Worm (Caenorhabditis elegans) whole organism, midembryonic: ENCODE data around the gene C09B7.2.

Experiments
- T22C8.4 ChIP-seq: fragments of 200-800 bp; sonication (Bioruptor generic); IDR thresholded peaks from 2 replicates; pipeline ENCODE4 v1.3.6; 2022; ENCODE audit warnings: missing genetic modification characterization, missing compliant biosample characterization
- cog-1 ChIP-seq: sonication (generic microtip); optimal IDR thresholded peaks from 2 replicates; lab custom pipeline; 2016; ENCODE audit warnings: missing genetic modification characterization, missing compliant biosample characterization
- flt-1 ChIP-seq: fragments of 200-800 bp; sonication (Bioruptor generic); IDR thresholded peaks from 2 replicates; pipeline ENCODE4 v1.3.6; 2022; ENCODE audit warnings: missing genetic modification characterization, missing compliant biosample characterization
- klf-2 ChIP-seq: fragments of 200-800 bp; sonication (Bioruptor generic); conservative IDR thresholded peaks from 2 replicates; pipeline ENCODE4 v1.3.6; 2022; ENCODE audit warnings: missing genetic modification reagents, missing genetic modification characterization, missing compliant biosample characterization
- med-1 ChIP-seq: sonication (generic microtip); optimal IDR thresholded peaks from 2 replicates; lab custom pipeline; 2017; ENCODE audit warnings: missing genetic modification characterization, mild to moderate bottlenecking, missing compliant biosample characterization, antibody characterized with exemption, missing genetic modification reagents; ENCODE audit not compliant: insufficient read depth
- ref-1 ChIP-seq: fragments of 200-800 bp; sonication (Bioruptor generic); conservative IDR thresholded peaks from 2 replicates; pipeline ENCODE4 v1.3.6; 2022; ENCODE audit warnings: missing genetic modification reagents, missing genetic modification characterization, missing compliant biosample characterization
- tab-1 ChIP-seq: fragments of 200-800 bp; sonication (Bioruptor generic); IDR thresholded peaks from 2 replicates; pipeline ENCODE4 v1.3.6; 2022; ENCODE audit warnings: missing genetic modification characterization, missing compliant biosample characterization
- ztf-23 ChIP-seq: fragments of 200-800 bp; sonication (Bioruptor generic); IDR thresholded peaks from 2 replicates; pipeline ENCODE4 v1.3.6; 2022; ENCODE audit warnings: missing genetic modification reagents, missing genetic modification characterization, missing compliant biosample characterization
- ztf-29 ChIP-seq: fragments of 200-800 bp; sonication (Bioruptor generic); IDR thresholded peaks from 2 replicates; pipeline ENCODE4 v1.3.6; 2022; ENCODE audit warnings: missing genetic modification reagents, missing genetic modification characterization, missing compliant biosample characterization

Gene C09B7.2

DNA sequence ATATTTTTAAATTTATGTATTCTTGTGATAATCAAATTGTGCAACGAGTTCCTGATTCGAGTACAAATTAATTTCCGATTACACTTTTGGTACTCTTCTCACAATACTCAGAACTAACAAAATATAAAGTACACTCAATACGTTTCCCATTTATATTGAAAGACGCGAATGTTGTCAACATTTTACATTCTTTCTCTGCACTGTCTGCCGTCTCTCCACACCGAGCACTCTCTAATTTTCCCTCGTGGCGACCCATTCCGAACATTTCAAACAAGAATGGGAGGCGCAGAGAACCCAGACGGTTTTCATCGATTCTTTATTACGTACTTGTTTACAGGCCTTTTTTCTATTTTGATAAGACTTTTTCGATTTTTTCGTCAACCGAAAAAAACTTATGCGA is at the start of gene C09B7.2:
Gene C09B7.2, plus strand, starts transcription at position 349 of the 400 bp plus-strand sequence.
- TF ChIP-seq tab-1 (GFP tag; lab: Robert Waterston, UW): no peak
- TF ChIP-seq med-1 (GFP tag; lab: Kevin White, UChicago): no peak
- TF ChIP-seq ztf-29 (GFP tag; lab: Robert Waterston, UW): no peak
- TF ChIP-seq T22C8.4 (GFP tag; lab: Robert Waterston, UW): no peak
- TF ChIP-seq cog-1 (tag; lab: Kevin White, UChicago): no peak
- TF ChIP-seq klf-2: no peak
- TF ChIP-seq ztf-23 (GFP tag; lab: Robert Waterston, UW): no peak
- no peak for TF ChIP-seq ref-1 (GFP tag; lab: Robert Waterston, UW)
- TF ChIP-seq flt-1 (GFP tag; lab: Robert Waterston, UW): no peak

DNA sequence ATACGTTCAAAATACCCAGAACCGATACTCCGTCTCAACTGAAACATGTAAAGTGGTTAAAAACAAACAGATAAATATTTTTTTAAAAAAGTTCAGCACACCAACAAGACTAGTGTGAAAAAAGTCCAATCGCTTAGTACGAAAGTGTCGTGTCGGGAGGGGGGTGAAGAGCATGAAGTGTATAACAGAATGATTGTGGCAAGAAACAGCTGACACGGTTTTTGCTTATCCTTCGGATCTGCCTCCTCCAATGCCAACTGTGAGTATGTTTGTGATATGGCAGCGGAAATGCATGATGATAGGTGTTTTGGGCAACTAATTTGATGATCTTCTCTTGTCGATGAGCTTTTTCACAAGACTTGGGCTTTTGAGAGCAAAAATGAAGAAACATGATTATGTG is 47.6 kb upstream of the C09B7.2 start:
- TF ChIP-seq T22C8.4 (GFP tag; lab: Robert Waterston, UW): no peak
- TF ChIP-seq flt-1 (GFP tag; lab: Robert Waterston, UW): no peak
- no peak for TF ChIP-seq tab-1 (GFP tag; lab: Robert Waterston, UW)
- no peak for TF ChIP-seq med-1 (GFP tag; lab: Kevin White, UChicago)
- TF ChIP-seq cog-1 (tag; lab: Kevin White, UChicago): no peak
- no peak for TF ChIP-seq klf-2
- TF ChIP-seq ref-1 (GFP tag; lab: Robert Waterston, UW): no peak
- no peak for TF ChIP-seq ztf-23 (GFP tag; lab: Robert Waterston, UW)
- TF ChIP-seq ztf-29 (GFP tag; lab: Robert Waterston, UW): no peak

DNA sequence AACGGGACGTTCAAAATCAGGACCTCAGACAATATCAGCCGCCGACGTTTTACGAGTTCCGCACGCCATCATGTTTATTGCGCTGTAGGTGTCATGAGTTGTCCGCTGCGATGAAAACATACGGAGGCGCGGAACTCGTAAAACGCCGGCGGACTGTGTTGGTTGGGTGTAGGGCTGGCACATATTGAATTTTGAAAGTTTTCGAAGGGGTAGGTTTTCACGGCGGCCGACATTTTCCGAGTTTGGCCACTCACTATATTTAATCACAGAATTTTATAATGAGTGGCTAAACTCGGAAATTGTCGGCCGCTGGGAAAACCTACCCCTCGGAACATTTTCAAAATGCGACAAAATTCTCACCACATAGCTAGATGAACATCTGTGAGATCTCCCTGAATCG is 41.8 kb upstream of the C09B7.2 start:
- no peak for TF ChIP-seq tab-1 (GFP tag; lab: Robert Waterston, UW)
- TF ChIP-seq klf-2: no peak
- no peak for TF ChIP-seq ref-1 (GFP tag; lab: Robert Waterston, UW)
- TF ChIP-seq T22C8.4 (GFP tag; lab: Robert Waterston, UW): no peak
- TF ChIP-seq cog-1 (tag; lab: Kevin White, UChicago): no peak
- TF ChIP-seq flt-1 (GFP tag; lab: Robert Waterston, UW): no peak
- TF ChIP-seq ztf-29 (GFP tag; lab: Robert Waterston, UW): no peak
- no peak for TF ChIP-seq ztf-23 (GFP tag; lab: Robert Waterston, UW)
- TF ChIP-seq med-1 (GFP tag; lab: Kevin White, UChicago): no peak

DNA sequence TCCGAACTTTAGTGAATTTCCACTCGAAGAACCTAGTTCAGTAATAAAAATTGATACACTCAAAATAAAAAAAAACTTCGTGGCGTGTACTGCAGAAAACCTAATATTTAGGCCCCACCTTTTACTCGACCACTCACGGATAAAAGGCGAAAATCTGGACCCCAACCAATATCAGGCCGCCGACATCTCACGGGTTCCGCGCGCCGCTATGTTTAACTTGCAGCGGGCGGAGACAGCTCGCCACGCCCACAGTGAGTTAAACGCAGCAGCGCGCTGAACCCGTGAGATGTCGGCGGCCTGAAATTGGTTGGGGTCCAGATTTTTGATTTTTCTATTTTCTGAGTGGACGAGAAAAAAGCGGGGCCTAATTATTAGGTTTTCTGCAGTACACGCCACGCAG is 35.1 kb upstream of the C09B7.2 start:
- TF ChIP-seq cog-1 (tag; lab: Kevin White, UChicago) (no peak), klf-2 (no peak), flt-1 (GFP tag; lab: Robert Waterston, UW) (no peak), ztf-29 (GFP tag; lab: Robert Waterston, UW) (no peak), tab-1 (GFP tag; lab: Robert Waterston, UW) (no peak), ref-1 (GFP tag; lab: Robert Waterston, UW) (no peak), med-1 (GFP tag; lab: Kevin White, UChicago) (no peak), T22C8.4 (GFP tag; lab: Robert Waterston, UW) (no peak), ztf-23 (GFP tag; lab: Robert Waterston, UW) (no peak)

DNA sequence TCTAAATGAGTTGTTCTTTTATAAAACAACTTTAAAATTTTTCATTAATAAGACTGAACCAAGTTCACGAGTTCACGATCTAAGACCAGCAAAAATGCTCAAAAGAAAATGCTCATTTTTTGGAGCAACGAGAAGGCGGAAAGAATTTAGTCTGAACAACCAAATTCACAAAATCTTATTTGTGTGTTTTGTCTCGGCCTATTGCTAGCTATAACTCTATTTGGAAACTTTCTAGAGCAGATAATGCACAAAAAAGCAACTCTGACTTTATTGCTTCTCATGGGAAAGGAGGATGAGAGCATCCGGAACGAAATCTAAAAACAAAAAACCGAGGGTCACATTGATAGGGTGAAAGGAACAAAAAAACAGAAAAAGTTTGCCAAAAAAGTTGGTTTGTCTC is 27.4 kb upstream of the C09B7.2 start:
- TF ChIP-seq ztf-23 (GFP tag; lab: Robert Waterston, UW): no peak
- no peak for TF ChIP-seq cog-1 (tag; lab: Kevin White, UChicago)
- no peak for TF ChIP-seq klf-2
- no peak for TF ChIP-seq ref-1 (GFP tag; lab: Robert Waterston, UW)
- TF ChIP-seq T22C8.4 (GFP tag; lab: Robert Waterston, UW): no peak
- TF ChIP-seq flt-1 (GFP tag; lab: Robert Waterston, UW): no peak
- TF ChIP-seq tab-1 (GFP tag; lab: Robert Waterston, UW): no peak
- TF ChIP-seq med-1 (GFP tag; lab: Kevin White, UChicago): no peak
- no peak for TF ChIP-seq ztf-29 (GFP tag; lab: Robert Waterston, UW)

DNA sequence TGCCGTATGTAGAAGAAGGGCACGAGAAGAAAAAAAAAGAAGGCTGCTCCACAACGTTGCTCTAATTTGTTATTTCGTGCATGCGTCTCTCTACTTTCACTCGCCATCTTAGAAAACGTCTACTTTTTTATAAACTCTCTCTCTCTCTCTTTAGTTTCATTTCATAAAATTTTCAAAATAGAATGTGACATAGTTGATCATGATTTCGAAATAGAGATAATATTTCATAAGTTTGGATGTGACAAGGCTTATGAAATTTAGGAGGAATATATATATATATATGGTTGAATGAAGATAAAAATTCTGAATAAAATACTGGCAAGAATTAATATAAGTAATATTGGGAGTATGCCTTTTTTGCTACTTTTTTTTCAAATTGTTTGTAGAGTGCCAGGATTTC is 26.8 kb upstream of the C09B7.2 start:
- TF ChIP-seq ztf-29 (GFP tag; lab: Robert Waterston, UW): no peak
- TF ChIP-seq ref-1 (GFP tag; lab: Robert Waterston, UW): no peak
- no peak for TF ChIP-seq T22C8.4 (GFP tag; lab: Robert Waterston, UW)
- TF ChIP-seq med-1 (GFP tag; lab: Kevin White, UChicago): no peak
- no peak for TF ChIP-seq klf-2
- TF ChIP-seq flt-1 (GFP tag; lab: Robert Waterston, UW): no peak
- TF ChIP-seq tab-1 (GFP tag; lab: Robert Waterston, UW): no peak
- no peak for TF ChIP-seq cog-1 (tag; lab: Kevin White, UChicago)

DNA sequence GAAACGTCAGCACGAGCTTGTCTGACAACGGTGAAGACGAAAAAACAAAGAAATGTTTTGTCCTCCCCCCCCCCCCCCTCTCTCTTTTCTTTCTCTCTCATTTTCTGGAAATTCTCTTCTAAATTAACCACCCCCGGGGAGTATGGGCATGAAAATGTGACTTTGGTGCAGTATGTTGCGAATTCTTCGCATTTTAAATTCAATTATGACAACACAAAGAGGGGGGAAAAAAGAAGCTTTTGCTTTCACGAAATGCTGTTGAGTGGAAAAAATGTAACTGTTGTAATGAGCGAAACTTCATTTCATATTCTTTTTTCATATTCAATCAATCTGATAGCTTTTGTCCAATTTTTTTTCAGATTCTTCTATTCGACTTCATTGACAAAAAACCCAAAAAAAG is 13.6 kb upstream of the C09B7.2 start:
- TF ChIP-seq ref-1 (GFP tag; lab: Robert Waterston, UW) (no peak), cog-1 (tag; lab: Kevin White, UChicago) (no peak), flt-1 (GFP tag; lab: Robert Waterston, UW) (no peak), med-1 (GFP tag; lab: Kevin White, UChicago) (no peak), T22C8.4 (GFP tag; lab: Robert Waterston, UW) (no peak), ztf-29 (GFP tag; lab: Robert Waterston, UW) (no peak), klf-2 (no peak), ztf-23 (GFP tag; lab: Robert Waterston, UW) (no peak), tab-1 (GFP tag; lab: Robert Waterston, UW) (no peak)

DNA sequence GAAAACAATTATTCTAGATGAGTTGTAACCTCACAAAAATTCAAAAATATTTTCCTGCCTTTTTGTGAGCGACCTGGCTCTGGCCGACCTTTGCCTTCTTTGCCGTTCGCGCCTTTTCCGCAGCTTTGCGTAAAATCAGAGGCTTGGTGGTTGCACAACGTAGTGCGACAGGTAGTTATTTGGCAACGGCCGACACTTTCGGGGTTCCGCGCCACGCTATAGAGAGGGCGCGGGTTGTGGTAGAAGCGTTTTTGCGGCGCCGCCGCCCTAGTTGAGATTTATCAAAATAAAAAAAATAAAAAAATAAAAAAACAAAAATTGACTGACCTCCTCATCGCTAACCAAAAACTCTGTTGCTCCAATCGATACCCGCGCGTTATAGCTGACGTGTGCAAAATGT is 4.1 kb upstream of the C09B7.2 start:
- peak; percentile 8; the same call in 1 of the 2 replicates for TF ChIP-seq T22C8.4 (GFP tag; lab: Robert Waterston, UW)
- no peak for TF ChIP-seq tab-1 (GFP tag; lab: Robert Waterston, UW)

DNA sequence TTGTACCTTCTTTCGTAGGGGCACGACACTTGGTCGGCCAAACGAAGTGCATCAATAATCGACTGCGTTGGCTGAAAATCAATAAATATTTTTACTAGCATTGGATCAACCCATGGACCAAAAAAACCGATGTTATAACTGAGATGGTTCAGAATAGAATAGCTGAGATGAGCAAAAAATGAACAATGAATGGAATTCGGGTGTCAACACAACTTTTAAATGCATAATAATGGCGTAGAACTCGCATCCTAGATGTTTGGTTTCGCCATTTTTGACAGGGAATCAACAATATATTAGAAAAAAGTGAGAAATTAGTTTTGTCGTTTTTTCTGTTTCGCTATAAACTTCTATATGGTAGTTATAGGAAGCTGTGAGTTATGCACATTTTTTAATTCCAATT is 3.7 kb upstream of the C09B7.2 start, which contains the start of gene F54G2.1:
Gene F54G2.1, minus strand, starts transcription at position 101 of the 400 bp plus-strand sequence.
- TF ChIP-seq ztf-29 (GFP tag; lab: Robert Waterston, UW) (no peak), med-1 (GFP tag; lab: Kevin White, UChicago) (no peak), ref-1 (GFP tag; lab: Robert Waterston, UW) (no peak), flt-1 (GFP tag; lab: Robert Waterston, UW) (no peak), ztf-23 (GFP tag; lab: Robert Waterston, UW) (no peak), T22C8.4 (GFP tag; lab: Robert Waterston, UW) (no peak)
